Worm (Caenorhabditis elegans): ENCODE data around the gene R10D12.10.

DNA sequence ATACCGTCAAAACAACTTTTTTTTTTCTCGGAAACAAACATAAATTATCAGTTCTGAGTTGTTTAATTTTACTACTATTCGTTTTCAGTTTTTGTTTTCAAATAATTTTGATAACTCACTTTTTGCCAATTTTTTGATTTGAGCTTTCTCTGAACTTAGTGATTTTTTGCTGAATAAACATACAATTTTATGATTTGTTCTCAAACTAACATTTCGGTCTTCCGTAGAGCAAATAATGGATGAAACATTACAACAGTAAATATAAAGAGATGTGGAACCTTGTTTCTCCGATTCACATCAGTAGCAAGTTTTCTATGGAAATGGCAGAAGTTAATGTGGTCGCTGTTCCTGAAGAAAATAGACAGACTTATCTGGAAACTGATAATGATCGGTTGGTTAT is 8.4 kb downstream of the R10D12.10 start, which contains the start of gene R10D12.7:
- no peak for TF ChIP-seq ama-1 (optimal IDR thresholded peaks at IDR 0.05)
- no peak for TF ChIP-seq skn-1 (tag; optimal IDR thresholded peaks at IDR 0.05)
- no peak for TF ChIP-seq alr-1 (tag; optimal IDR thresholded peaks at IDR 0.05)
- no peak for TF ChIP-seq nhr-25 (tag; optimal IDR thresholded peaks at IDR 0.05)
- TF ChIP-seq ceh-16 (tag; optimal IDR thresholded peaks at IDR 0.05): no peak
- TF ChIP-seq unc-55 (GFP tag; optimal IDR thresholded peaks at IDR 0.05): no peak
- TF ChIP-seq ceh-82 (tag; optimal IDR thresholded peaks at IDR 0.05): no peak
- no peak for TF ChIP-seq egl-27 (tag; optimal IDR thresholded peaks at IDR 0.05)
- no peak for TF ChIP-seq dmd-4 (tag; optimal IDR thresholded peaks at IDR 0.05)
- TF ChIP-seq aly-2 (tag; optimal IDR thresholded peaks at IDR 0.05): no peak
- no peak for TF ChIP-seq elt-1 (tag; optimal IDR thresholded peaks at IDR 0.05)
- no peak for TF ChIP-seq mdl-1 (tag; optimal IDR thresholded peaks at IDR 0.05)
